Worm (Caenorhabditis elegans): ENCODE measurements around the gene str-136.
A peak's percentile ranks its signal among the peaks of the same experiment; 100 is the strongest.

The str-136 gene

DNA sequence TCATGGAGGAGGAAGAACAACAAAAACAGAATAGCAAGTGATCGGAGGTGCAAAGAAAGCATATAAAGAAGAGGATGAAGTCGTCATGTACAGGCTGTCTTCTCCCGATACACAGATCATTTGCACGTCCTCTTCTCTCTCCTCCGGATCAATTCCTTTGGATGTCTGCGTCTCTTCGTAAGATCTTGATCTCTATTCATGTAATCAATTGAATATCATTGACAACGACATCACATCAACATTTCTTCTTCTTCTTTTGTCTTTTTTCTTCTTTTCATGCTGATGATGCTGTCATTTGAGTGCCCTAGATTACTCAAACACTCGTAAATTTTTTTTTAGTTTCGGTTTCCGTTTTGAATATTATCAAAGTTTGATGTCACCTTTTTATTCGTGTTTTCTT is 40.4 kb downstream of the str-136 start, which contains the start of gene rol-3:
Gene rol-3 (minus strand): TSS at position 120 of the 400 bp plus-strand sequence.
- TF ChIP-seq nhr-12 (tag; optimal IDR thresholded peaks at IDR 0.05) (no peak), mab-5 (tag; optimal IDR thresholded peaks at IDR 0.05) (no peak), aly-2 (tag; optimal IDR thresholded peaks at IDR 0.05) (no peak), lsy-2 (tag; optimal IDR thresholded peaks at IDR 0.05) (peak in 1 of 2 experiments; percentile 44), sma-3 (GFP tag; optimal IDR thresholded peaks at IDR 0.05) (peak; percentile 3), nhr-21 (tag; optimal IDR thresholded peaks at IDR 0.05) (peak; percentile 60), nhr-10 (tag; optimal IDR thresholded peaks at IDR 0.05) (no peak), fos-1 (tag; optimal IDR thresholded peaks at IDR 0.05) (peak; percentile 26)

DNA sequence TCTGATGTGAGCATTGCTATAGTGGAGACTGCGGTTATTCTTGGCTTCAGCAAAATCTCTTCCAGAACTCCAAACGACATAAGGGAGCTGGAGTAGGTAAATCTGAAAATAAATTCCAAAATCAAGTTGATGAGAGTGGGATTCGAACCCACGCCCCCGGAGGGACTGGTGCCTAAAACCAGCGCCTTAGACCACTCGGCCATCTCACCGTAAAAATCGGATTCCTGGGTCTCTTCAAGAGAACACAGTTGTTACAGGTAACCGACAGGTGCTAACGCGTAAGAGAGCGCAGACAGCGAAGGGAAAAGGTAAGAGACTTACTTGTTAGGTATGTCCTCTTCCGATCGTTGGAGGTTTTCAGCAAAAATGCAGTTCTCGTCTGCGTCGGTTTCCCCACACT is 43.4 kb downstream of the str-136 start:
- TF ChIP-seq elt-1 (tag; optimal IDR thresholded peaks at IDR 0.05) (no peak), unc-39 (tag; optimal IDR thresholded peaks at IDR 0.05) (no peak), lin-11 (tag; optimal IDR thresholded peaks at IDR 0.05) (no peak), ztf-11 (tag; optimal IDR thresholded peaks at IDR 0.05) (no peak), nhr-12 (tag; optimal IDR thresholded peaks at IDR 0.05) (no peak), lin-13 (GFP tag; optimal IDR thresholded peaks at IDR 0.05) (no peak), R02D3.7 (tag; optimal IDR thresholded peaks at IDR 0.05) (no peak), nhr-21 (tag; optimal IDR thresholded peaks at IDR 0.05) (peak; percentile 29), nhr-25 (tag; optimal IDR thresholded peaks at IDR 0.05) (no peak), nhr-6 (tag; optimal IDR thresholded peaks at IDR 0.05) (no peak), snpc-4 (tag; optimal IDR thresholded peaks at IDR 0.05) (peak; percentile 49), peb-1 (tag; optimal IDR thresholded peaks at IDR 0.05) (no peak), nhr-237 (tag; optimal IDR thresholded peaks at IDR 0.05) (no peak), C34F6.9 (tag; optimal IDR thresholded peaks at IDR 0.05) (peak; percentile 6), alr-1 (tag; optimal IDR thresholded peaks at IDR 0.05) (no peak), mdl-1 (tag; optimal IDR thresholded peaks at IDR 0.05) (no peak), nhr-23 (tag; optimal IDR thresholded peaks at IDR 0.05) (no peak), dmd-4 (tag; optimal IDR thresholded peaks at IDR 0.05) (no peak), sma-9 (GFP tag; optimal IDR thresholded peaks at IDR 0.05) (no peak), sma-9 (tag; optimal IDR thresholded peaks at IDR 0.05) (no peak), fos-1 (tag; optimal IDR thresholded peaks at IDR 0.05) (no peak), zag-1 (tag; optimal IDR thresholded peaks at IDR 0.05) (no peak), sem-4 (tag; optimal IDR thresholded peaks at IDR 0.05) (no peak), nhr-10 (tag; optimal IDR thresholded peaks at IDR 0.05) (no peak), nhr-11 (tag; optimal IDR thresholded peaks at IDR 0.05) (no peak), F13H6.1 (tag; optimal IDR thresholded peaks at IDR 0.05) (no peak), nhr-77 (tag; optimal IDR thresholded peaks at IDR 0.05) (no peak), ztf-1 (GFP tag; conservative IDR thresholded peaks at IDR 0.05) (no peak), elt-3 (tag; optimal IDR thresholded peaks at IDR 0.05) (no peak), Y55F3AM.14 (GFP tag; optimal IDR thresholded peaks at IDR 0.05) (no peak), ceh-16 (tag; optimal IDR thresholded peaks at IDR 0.05) (no peak), crh-2 (tag; optimal IDR thresholded peaks at IDR 0.05) (peak; percentile 48), ceh-82 (tag; optimal IDR thresholded peaks at IDR 0.05) (no peak), aly-2 (tag; optimal IDR thresholded peaks at IDR 0.05) (no peak), mab-5 (tag; optimal IDR thresholded peaks at IDR 0.05) (no peak), ztf-4 (tag; optimal IDR thresholded peaks at IDR 0.05) (no peak), egl-27 (tag; optimal IDR thresholded peaks at IDR 0.05) (no peak), gmeb-1 (tag; optimal IDR thresholded peaks at IDR 0.05) (peak; percentile 6), unc-62 (GFP tag; optimal IDR thresholded peaks at IDR 0.05) (no peak), lin-39 (tag; optimal IDR thresholded peaks at IDR 0.05) (no peak), sma-3 (GFP tag; optimal IDR thresholded peaks at IDR 0.05) (peak; percentile 54), nhr-129 (tag; optimal IDR thresholded peaks at IDR 0.05) (peak; percentile 45), ama-1 (optimal IDR thresholded peaks at IDR 0.05) (no peak), ZK546.5 (tag; optimal IDR thresholded peaks at IDR 0.05) (no peak), lsy-2 (tag; optimal IDR thresholded peaks at IDR 0.05) (no peak), mbf-1 (tag; optimal IDR thresholded peaks at IDR 0.05) (no peak), blmp-1 (tag; optimal IDR thresholded peaks at IDR 0.05; ENCODE audit: insufficient read depth) (no peak), unc-55 (GFP tag; optimal IDR thresholded peaks at IDR 0.05) (no peak), skn-1 (tag; optimal IDR thresholded peaks at IDR 0.05) (no peak)

Measured in whole organism, L2 larva.